Worm (Caenorhabditis elegans) whole organism, L1 larva: ENCODE measurements around the gene clu-1.

Source experiments
- C16A3.4 ChIP-seq: fragments of 150-350 bp; optimal IDR thresholded peaks from 2 replicates; lab custom pipeline; 2014; ENCODE audit warnings: missing biosample characterization, missing genetic modification characterization
- C34B4.2 ChIP-seq: sonication (generic microtip); optimal IDR thresholded peaks from 2 replicates; lab custom pipeline; 2017; ENCODE audit warnings: mild to moderate bottlenecking, missing genetic modification characterization, missing compliant biosample characterization
- aly-2 ChIP-seq: fragments of 150-350 bp; optimal IDR thresholded peaks from 2 replicates; lab custom pipeline; 2014; ENCODE audit warnings: missing biosample characterization, missing genetic modification characterization
- ama-1 ChIP-seq: fragments of 150-350 bp; optimal IDR thresholded peaks from 2 replicates; lab custom pipeline; 2014
- ceh-90 ChIP-seq: sonication (generic microtip); optimal IDR thresholded peaks from 2 replicates; lab custom pipeline; 2016; ENCODE audit warnings: missing genetic modification characterization, missing compliant biosample characterization
- dsc-1 ChIP-seq: sonication (generic microtip); optimal IDR thresholded peaks from 2 replicates; lab custom pipeline; 2016; ENCODE audit warnings: mild to moderate bottlenecking, missing genetic modification characterization, missing compliant biosample characterization
- elt-2 ChIP-seq: sonication (generic microtip); optimal IDR thresholded peaks from 2 replicates; lab custom pipeline; 2016; ENCODE audit warnings: missing genetic modification characterization, mild to moderate bottlenecking, inconsistent platforms, missing compliant biosample characterization, missing genetic modification reagents
- fkh-10 ChIP-seq: sonication (generic microtip); optimal IDR thresholded peaks from 2 replicates; lab custom pipeline; 2017; ENCODE audit warnings: missing biosample characterization, missing genetic modification reagents, missing genetic modification characterization
- fos-1 ChIP-seq: fragments of 150-350 bp; optimal IDR thresholded peaks from 2 replicates; lab custom pipeline; 2014; ENCODE audit warnings: missing biosample characterization, missing genetic modification characterization
- hpl-2 ChIP-seq: fragments of 150-350 bp; optimal IDR thresholded peaks from 2 replicates; lab custom pipeline; 2014; ENCODE audit warnings: missing biosample characterization, missing genetic modification reagents, missing genetic modification characterization
- isw-1 ChIP-seq: fragments of 200-800 bp; sonication (Bioruptor generic); IDR thresholded peaks from 2 replicates; pipeline ENCODE4 v1.3.6; 2022; ENCODE audit warnings: missing genetic modification characterization, missing compliant biosample characterization
- lin-13 ChIP-seq: fragments of 150-350 bp; optimal IDR thresholded peaks from 2 replicates; lab custom pipeline; 2014; ENCODE audit warnings: missing biosample characterization, missing genetic modification reagents, missing genetic modification characterization
- lin-14 ChIP-seq: fragments of 200-800 bp; sonication (Bioruptor generic); optimal IDR thresholded peaks from 2 replicates; lab custom pipeline; 2018; ENCODE audit warnings: mild to moderate bottlenecking, missing genetic modification characterization, moderate library complexity, missing compliant biosample characterization
- lin-39 ChIP-seq: fragments of 150-350 bp; optimal IDR thresholded peaks from 2 replicates; lab custom pipeline; 2014; ENCODE audit warnings: missing biosample characterization, missing genetic modification reagents, missing genetic modification characterization
- mdl-1 ChIP-seq, 2 experiments: fragments of 150-350 bp; optimal IDR thresholded peaks; 2 replicates each; lab custom pipeline; 2014 to 2017; ENCODE audit warnings: missing biosample characterization in 2 of 2, missing genetic modification characterization in 2 of 2, inconsistent platforms in 1 of 2
- nhr-28 ChIP-seq: fragments of 150-350 bp; optimal IDR thresholded peaks from 2 replicates; lab custom pipeline; 2014; ENCODE audit warnings: missing biosample characterization, missing genetic modification characterization
- nhr-47 ChIP-seq: sonication (generic microtip); optimal IDR thresholded peaks from 2 replicates; lab custom pipeline; 2016; ENCODE audit warnings: mild to moderate bottlenecking, missing genetic modification characterization, moderate library complexity, missing compliant biosample characterization
- nhr-71 ChIP-seq: sonication (generic microtip); optimal IDR thresholded peaks from 2 replicates; lab custom pipeline; 2016; ENCODE audit warnings: mild to moderate bottlenecking, missing genetic modification characterization, moderate library complexity, missing compliant biosample characterization
- rnt-1 ChIP-seq: sonication (generic microtip); optimal IDR thresholded peaks from 2 replicates; lab custom pipeline; 2016; ENCODE audit warnings: mild to moderate bottlenecking, missing genetic modification characterization, moderate library complexity, missing compliant biosample characterization
- skn-1 ChIP-seq: fragments of 150-350 bp; optimal IDR thresholded peaks from 2 replicates; lab custom pipeline; 2014; ENCODE audit warnings: missing biosample characterization, missing genetic modification characterization
- snpc-4 ChIP-seq: fragments of 150-350 bp; optimal IDR thresholded peaks from 2 replicates; lab custom pipeline; 2014; ENCODE audit warnings: missing biosample characterization, missing genetic modification characterization
- sox-4 ChIP-seq: sonication (generic microtip); optimal IDR thresholded peaks from 2 replicates; lab custom pipeline; 2016; ENCODE audit warnings: missing genetic modification characterization, missing compliant biosample characterization
- sup-37 ChIP-seq: fragments of 200-800 bp; sonication (Bioruptor generic); optimal IDR thresholded peaks from 2 replicates; lab custom pipeline; 2018; ENCODE audit warnings: mild to moderate bottlenecking, missing genetic modification characterization, missing compliant biosample characterization
- tbx-2 ChIP-seq: sonication (generic microtip); optimal IDR thresholded peaks from 2 replicates; lab custom pipeline; 2016; ENCODE audit warnings: missing genetic modification characterization, missing compliant biosample characterization
- unc-98 ChIP-seq: fragments of 200-800 bp; sonication (Bioruptor generic); IDR thresholded peaks from 2 replicates; pipeline ENCODE4 v1.3.6; 2022; ENCODE audit warnings: missing genetic modification characterization, missing compliant biosample characterization
- zag-1 ChIP-seq: fragments of 150-350 bp; optimal IDR thresholded peaks from 2 replicates; lab custom pipeline; 2014; ENCODE audit warnings: missing biosample characterization, missing genetic modification characterization
- ztf-11 ChIP-seq, 2 experiments: sonication (generic microtip); optimal IDR thresholded peaks; 2 replicates each; lab custom pipeline; 2016 to 2017; ENCODE audit warnings: missing genetic modification characterization in 2 of 2, missing biosample characterization in 1 of 2, missing compliant biosample characterization in 1 of 2

clu-1 gene

ce11 chrIII:9467095-9467494 is 54.2 kb downstream of the clu-1 start, which contains the start of gene baf-1 (continued):
- TF ChIP-seq fos-1 (tag; lab: Kevin White, UChicago) (peak; percentile 1), fkh-10 (GFP tag; lab: Kevin White, UChicago) (no peak), C16A3.4 (tag; lab: Kevin White, UChicago) (peak; percentile 50), tbx-2 (peak; percentile 60), rnt-1 (tag; lab: Kevin White, UChicago) (peak; percentile 83), nhr-47 (tag; lab: Kevin White, UChicago) (peak; percentile 78), ceh-90 (tag; lab: Kevin White, UChicago) (peak; percentile 57), ama-1 (no peak), zag-1 (tag; lab: Kevin White, UChicago) (no peak), skn-1 (tag; lab: Kevin White, UChicago) (peak; percentile 81), lin-14 (GFP tag; lab: Kevin White, UChicago) (peak; percentile 55), nhr-28 (tag; lab: Kevin White, UChicago) (no peak), lin-13 (GFP tag; lab: Kevin White, UChicago) (peak; percentile 58), isw-1 (GFP tag; lab: Robert Waterston, UW) (peak; percentile 57), ztf-11 (tag; optimal IDR thresholded peaks at IDR 0.05; lab: Kevin White, UChicago) (peak in 1 of 2 experiments; percentile 10), mdl-1 (tag; optimal IDR thresholded peaks at IDR 0.05; lab: Kevin White, UChicago) (peak in 1 of 2 experiments; percentile 3), C34B4.2 (tag; lab: Kevin White, UChicago) (no peak), nhr-71 (tag; lab: Kevin White, UChicago) (peak; percentile 77), sox-4 (tag; lab: Kevin White, UChicago) (peak; percentile 26), unc-98 (no peak), aly-2 (tag; lab: Kevin White, UChicago) (no peak), elt-2 (peak; percentile 64), hpl-2 (GFP tag; lab: Kevin White, UChicago) (peak; percentile 22), dsc-1 (tag; lab: Kevin White, UChicago) (peak; percentile 44), lin-39 (peak; percentile 2), sup-37 (GFP tag; lab: Kevin White, UChicago) (no peak), snpc-4 (tag; lab: Kevin White, UChicago) (peak; percentile 76)
- TF ChIP-seq, all 84 proteins: peak for 43
